Fruit fly (Drosophila melanogaster) whole organism, embryonic: Measurements from ENCODE around the gene CG6431.
A peak's percentile ranks its signal among the peaks of the same experiment; 100 is the strongest.

Experiments
- Atf-2 ChIP-seq: fragments of 200-800 bp; sonication (Bioruptor generic); optimal IDR thresholded peaks from 2 replicates; lab custom pipeline; 2016; ENCODE audit warnings: missing biosample characterization, missing genetic modification characterization
- BEAF-32 ChIP-seq: fragments of 200-800 bp; sonication (Bioruptor generic); optimal IDR thresholded peaks from 3 replicates; lab custom pipeline; 2017; ENCODE audit warnings: missing biosample characterization, missing genetic modification characterization, mild to moderate bottlenecking, moderate library complexity, missing genetic modification reagents
- CG11247 ChIP-seq: fragments of 200-800 bp; sonication (Bioruptor generic); IDR thresholded peaks from 2 replicates; pipeline ENCODE4 v1.3.6; 2022; ENCODE audit warnings: missing biosample characterization, missing genetic modification characterization
- CG11504 ChIP-seq: fragments of 200-800 bp; sonication (Bioruptor generic); optimal IDR thresholded peaks from 3 replicates; lab custom pipeline; 2019; ENCODE audit warnings: missing biosample characterization, mild to moderate bottlenecking, missing genetic modification characterization, moderate library complexity
- CG1233 ChIP-seq: fragments of 200-800 bp; sonication (Bioruptor generic); optimal IDR thresholded peaks from 4 replicates; lab custom pipeline; 2018; ENCODE audit warnings: missing biosample characterization, mild to moderate bottlenecking, missing genetic modification characterization
- CG14710 ChIP-seq: fragments of 200-800 bp; sonication (Bioruptor generic); optimal IDR thresholded peaks from 3 replicates; lab custom pipeline; 2019; ENCODE audit warnings: missing biosample characterization, mild to moderate bottlenecking, missing genetic modification characterization, moderate library complexity
- CG15601 ChIP-seq: fragments of 200-800 bp; sonication (Bioruptor generic); optimal IDR thresholded peaks from 3 replicates; lab custom pipeline; 2019; ENCODE audit warnings: missing biosample characterization, mild to moderate bottlenecking, missing genetic modification characterization, moderate library complexity
- CG16863 ChIP-seq: fragments of 200-800 bp; sonication (Bioruptor generic); optimal IDR thresholded peaks from 3 replicates; lab custom pipeline; 2016; ENCODE audit warnings: missing biosample characterization, missing genetic modification characterization
- CG17829 ChIP-seq: fragments of 200-800 bp; optimal IDR thresholded peaks from 2 replicates; lab custom pipeline; 2019; ENCODE audit warnings: missing biosample characterization, mild to moderate bottlenecking, missing genetic modification characterization, moderate library complexity
- CG18011 ChIP-seq: fragments of 200-800 bp; sonication (Bioruptor generic); optimal IDR thresholded peaks from 2 replicates; lab custom pipeline; 2017; ENCODE audit warnings: missing biosample characterization, missing genetic modification characterization, mild to moderate bottlenecking, moderate library complexity, missing genotype
- CG18262 ChIP-seq: fragments of 200-800 bp; optimal IDR thresholded peaks from 3 replicates; lab custom pipeline; 2019; ENCODE audit warnings: missing biosample characterization, mild to moderate bottlenecking, missing genetic modification characterization, moderate library complexity
- CG2129 ChIP-seq: fragments of 200-800 bp; sonication (Bioruptor generic); IDR thresholded peaks from 2 replicates; pipeline ENCODE4 v1.3.6; 2022; ENCODE audit warnings: missing biosample characterization, missing genetic modification characterization; ENCODE audit not compliant: partially characterized antibody
- CG42726 ChIP-seq: fragments of 200-800 bp; sonication (Bioruptor generic); IDR thresholded peaks from 2 replicates; pipeline ENCODE4 v1.3.6; 2022; ENCODE audit warnings: missing biosample characterization, missing genetic modification characterization; ENCODE audit not compliant: partially characterized antibody
- CG4730 ChIP-seq: fragments of 200-800 bp; sonication (Bioruptor generic); IDR thresholded peaks from 2 replicates; pipeline ENCODE4 v1.3.6; 2022; ENCODE audit warnings: missing biosample characterization, missing genetic modification characterization
- CG4854 ChIP-seq: fragments of 200-800 bp; sonication (Bioruptor generic); optimal IDR thresholded peaks from 2 replicates; lab custom pipeline; 2016; ENCODE audit warnings: missing biosample characterization, missing genetic modification characterization, inconsistent platforms
- CG6175 ChIP-seq: fragments of 200-800 bp; sonication (Bioruptor generic); IDR thresholded peaks from 3 replicates; pipeline ENCODE4 v1.3.6; 2022; ENCODE audit warnings: missing biosample characterization, missing genetic modification characterization
- CG6689 ChIP-seq: fragments of 200-800 bp; sonication (Bioruptor generic); IDR thresholded peaks from 2 replicates; pipeline ENCODE4 v1.3.6; 2022; ENCODE audit warnings: missing biosample characterization, missing genetic modification characterization
- CG7357 ChIP-seq: fragments of 200-800 bp; sonication (Bioruptor generic); IDR thresholded peaks from 3 replicates; pipeline ENCODE4 v1.3.6; 2022; ENCODE audit warnings: missing biosample characterization, missing genetic modification characterization
- CG7928 ChIP-seq: fragments of 200-800 bp; sonication (Bioruptor generic); optimal IDR thresholded peaks from 2 replicates; lab custom pipeline; 2017; ENCODE audit warnings: missing biosample characterization, mild to moderate bottlenecking, missing genetic modification characterization
- CG8944 ChIP-seq: fragments of 200-800 bp; sonication (Bioruptor generic); optimal IDR thresholded peaks from 3 replicates; lab custom pipeline; 2016; ENCODE audit warnings: missing biosample characterization, missing genetic modification characterization
- D19A ChIP-seq: fragments of 200-800 bp; optimal IDR thresholded peaks from 3 replicates; lab custom pipeline; 2019; ENCODE audit warnings: missing biosample characterization, mild to moderate bottlenecking, missing genetic modification characterization, moderate library complexity
- D19B ChIP-seq: fragments of 200-800 bp; sonication (Bioruptor generic); optimal IDR thresholded peaks from 2 replicates; lab custom pipeline; 2017; ENCODE audit warnings: missing biosample characterization, mild to moderate bottlenecking, missing genetic modification characterization
- Dbx ChIP-seq: fragments of 200-800 bp; sonication (Bioruptor generic); IDR thresholded peaks from 3 replicates; pipeline ENCODE4 v1.3.6; 2022; ENCODE audit warnings: missing biosample characterization, missing genetic modification characterization
- Hmx ChIP-seq: fragments of 200-800 bp; sonication (Bioruptor generic); optimal IDR thresholded peaks from 2 replicates; lab custom pipeline; 2016; ENCODE audit warnings: missing biosample characterization, missing genetic modification characterization
- Kr ChIP-seq: fragments of 200-800 bp; sonication (Bioruptor generic); optimal IDR thresholded peaks from 2 replicates; lab custom pipeline; 2017; ENCODE audit warnings: missing biosample characterization, mild to moderate bottlenecking, missing genetic modification characterization
- Meics ChIP-seq: fragments of 200-800 bp; sonication (Bioruptor generic); optimal IDR thresholded peaks from 2 replicates; lab custom pipeline; 2017; ENCODE audit warnings: missing biosample characterization, mild to moderate bottlenecking, missing genetic modification characterization
- Nf-YB ChIP-seq: fragments of 200-800 bp; sonication (Bioruptor generic); optimal IDR thresholded peaks from 3 replicates; lab custom pipeline; 2019; ENCODE audit warnings: missing biosample characterization, mild to moderate bottlenecking, missing genetic modification characterization, moderate library complexity
- Rfx ChIP-seq: fragments of 200-800 bp; sonication (Bioruptor generic); IDR thresholded peaks from 2 replicates; pipeline ENCODE4 v1.3.6; 2022; ENCODE audit warnings: missing biosample characterization, missing genetic modification characterization
- Sin3A ChIP-seq: fragments of >200 bp; optimal IDR thresholded peaks from 2 replicates; lab custom pipeline; 2018
- Stat92E ChIP-seq, 3 experiments: fragments of >200 bp in 2 of 3; fragments of 200-800 bp in 1 of 3; sonication (Bioruptor generic) in 1 of 3; optimal IDR thresholded peaks; 2 replicates each; lab custom pipeline; 2017 to 2019; ENCODE audit warnings: missing biosample characterization in 3 of 3, missing genetic modification characterization in 3 of 3, mild to moderate bottlenecking in 1 of 3, moderate library complexity in 1 of 3
- Vsx1 ChIP-seq: fragments of 200-800 bp; sonication (Bioruptor generic); optimal IDR thresholded peaks from 2 replicates; lab custom pipeline; 2017; ENCODE audit warnings: missing biosample characterization, mild to moderate bottlenecking, missing genetic modification characterization, missing genetic modification reagents
- abd-A ChIP-seq: fragments of 200-800 bp; sonication (Bioruptor generic); optimal IDR thresholded peaks from 3 replicates; lab custom pipeline; 2019; ENCODE audit warnings: missing biosample characterization, mild to moderate bottlenecking, missing genetic modification characterization, moderate library complexity
- chif ChIP-seq, 2 experiments: fragments of 200-800 bp; sonication (Bioruptor generic); optimal IDR thresholded peaks; 3 replicates each; lab custom pipeline; 2016; ENCODE audit warnings: missing biosample characterization in 2 of 2, missing genetic modification characterization in 2 of 2
- chinmo ChIP-seq: fragments of 200-800 bp; sonication (Bioruptor generic); IDR thresholded peaks from 4 replicates; pipeline ENCODE4 v1.3.6; 2022; ENCODE audit warnings: missing biosample characterization, missing genetic modification characterization; ENCODE audit not compliant: partially characterized antibody
- da ChIP-seq: fragments of 200-800 bp; sonication (Bioruptor generic); optimal IDR thresholded peaks from 2 replicates; lab custom pipeline; 2016; ENCODE audit warnings: missing biosample characterization, missing genetic modification characterization
- dan ChIP-seq: fragments of 200-800 bp; sonication (Bioruptor generic); IDR thresholded peaks from 2 replicates; pipeline ENCODE4 v1.3.6; 2022; ENCODE audit warnings: missing biosample characterization, missing genetic modification characterization
- dmrt11E ChIP-seq: fragments of 200-800 bp; sonication (Bioruptor generic); optimal IDR thresholded peaks from 3 replicates; lab custom pipeline; 2018; ENCODE audit warnings: missing biosample characterization, mild to moderate bottlenecking, missing genetic modification characterization, moderate library complexity
- ems ChIP-seq: fragments of 200-800 bp; sonication (Bioruptor generic); optimal IDR thresholded peaks from 3 replicates; lab custom pipeline; 2016; ENCODE audit warnings: missing biosample characterization, missing genetic modification characterization
- fd3F ChIP-seq: fragments of 200-800 bp; sonication (Bioruptor generic); optimal IDR thresholded peaks from 2 replicates; lab custom pipeline; 2018; ENCODE audit warnings: missing biosample characterization, mild to moderate bottlenecking, missing genetic modification characterization, moderate library complexity
- grau ChIP-seq: fragments of 200-800 bp; optimal IDR thresholded peaks from 3 replicates; lab custom pipeline; 2019; ENCODE audit warnings: missing biosample characterization, mild to moderate bottlenecking, missing genetic modification characterization, moderate library complexity
- ham ChIP-seq: fragments of 200-800 bp; sonication (Bioruptor generic); IDR thresholded peaks from 2 replicates; pipeline ENCODE4 v1.3.6; 2022; ENCODE audit warnings: missing biosample characterization, missing genetic modification characterization
- hb ChIP-seq: fragments of 200-800 bp; sonication (Bioruptor generic); IDR thresholded peaks from 3 replicates; pipeline ENCODE4 v1.3.6; 2022; ENCODE audit warnings: missing biosample characterization, missing genetic modification characterization; ENCODE audit not compliant: partially characterized antibody
- jing ChIP-seq: fragments of 200-800 bp; sonication (Bioruptor generic); optimal IDR thresholded peaks from 2 replicates; lab custom pipeline; 2018; ENCODE audit warnings: missing biosample characterization, mild to moderate bottlenecking, missing genetic modification characterization
- kay ChIP-seq: fragments of 200-800 bp; sonication (Bioruptor generic); optimal IDR thresholded peaks from 2 replicates; lab custom pipeline; 2016; ENCODE audit warnings: missing biosample characterization, missing genetic modification characterization
- lola ChIP-seq, 3 experiments: fragments of >200 bp in 2 of 3; fragments of 200-800 bp in 1 of 3; sonication (Bioruptor generic) in 1 of 3; optimal IDR thresholded peaks; 2 replicates each; lab custom pipeline; 2017 to 2019; ENCODE audit warnings: missing biosample characterization in 3 of 3, missing genetic modification characterization in 3 of 3, mild to moderate bottlenecking in 1 of 3, moderate library complexity in 1 of 3
- nau ChIP-seq: fragments of 200-800 bp; sonication (Bioruptor generic); optimal IDR thresholded peaks from 3 replicates; lab custom pipeline; 2017; ENCODE audit warnings: missing biosample characterization, mild to moderate bottlenecking, missing genetic modification characterization, missing genetic modification reagents
- onecut ChIP-seq: fragments of 200-800 bp; sonication (Bioruptor generic); IDR thresholded peaks from 2 replicates; pipeline ENCODE4 v1.3.6; 2022; ENCODE audit warnings: missing biosample characterization, missing genetic modification characterization
- schlank ChIP-seq: fragments of 200-800 bp; sonication (Bioruptor generic); optimal IDR thresholded peaks from 2 replicates; lab custom pipeline; 2018; ENCODE audit warnings: missing biosample characterization, mild to moderate bottlenecking, missing genetic modification characterization
- twi ChIP-seq: fragments of 200-800 bp; optimal IDR thresholded peaks from 2 replicates; lab custom pipeline; 2019; ENCODE audit warnings: missing biosample characterization, mild to moderate bottlenecking, missing genetic modification characterization, moderate library complexity
- tx ChIP-seq: fragments of 200-800 bp; sonication (Bioruptor generic); optimal IDR thresholded peaks from 2 replicates; lab custom pipeline; 2016; ENCODE audit warnings: missing biosample characterization, missing genetic modification characterization

The CG6431 gene

dm6 chr2L:10729955-10730354 lies 6.0 kb downstream of the CG6431 start, which contains the start of gene CG17118:
Gene CG17118, plus strand, starts transcription at chr2L:10730255.
- TF ChIP-seq grau (tag; lab: Kevin White, UChicago) = no peak
- no peak for TF ChIP-seq CG6689 (GFP tag; lab: Robert Waterston, UW)
- TF ChIP-seq hb (GFP tag; lab: Robert Waterston, UW) = no peak
- no peak for TF ChIP-seq CG14710 (tag; lab: Kevin White, UChicago)
- no peak for TF ChIP-seq twi
- no peak for TF ChIP-seq CG1233 (GFP tag; lab: Kevin White, UChicago)
- TF ChIP-seq fd3F = no peak
- TF ChIP-seq D19A = no peak
- no peak for TF ChIP-seq ham
- TF ChIP-seq ems = no peak
- TF ChIP-seq Rfx (GFP tag; lab: Robert Waterston, UW) = no peak
- TF ChIP-seq CG11247 (GFP tag; lab: Robert Waterston, UW) = no peak
- no peak for TF ChIP-seq dan
- no peak for TF ChIP-seq D19B (GFP tag; lab: Kevin White, UChicago)
- no peak for TF ChIP-seq Kr (GFP tag; lab: Kevin White, UChicago)
- no peak for TF ChIP-seq CG18011
- no peak for TF ChIP-seq CG6175 (GFP tag; lab: Robert Waterston, UW)
- no peak for TF ChIP-seq Vsx1

dm6 chr2L:10732343-10732808 lies 8.4 kb downstream of the CG6431 start, which contains the start of the genes EMC3 and Dpy-30L1:
Gene EMC3, minus strand, starts transcription at chr2L:10732423.
Gene Dpy-30L1, plus strand, starts transcription at chr2L:10732653.
- peak; percentile 30 for TF ChIP-seq kay (GFP tag; lab: Kevin White, UChicago)
- TF ChIP-seq CG7928 = no peak
- TF ChIP-seq BEAF-32 (GFP tag; lab: Kevin White, UChicago) = peak; percentile 91
- TF ChIP-seq Sin3A (lab: Kevin White, UChicago) = peak; percentile 74
- TF ChIP-seq CG4730 (GFP tag; lab: Robert Waterston, UW) = peak; percentile 32; the same call in 1 of the 2 replicates
- peak; percentile 33 for TF ChIP-seq CG16863 (GFP tag; lab: Kevin White, UChicago)
- TF ChIP-seq CG8944 (GFP tag; lab: Kevin White, UChicago) = peak; percentile 29
- TF ChIP-seq dmrt11E (tag; lab: Kevin White, UChicago) = peak; percentile 63
- TF ChIP-seq Atf-2 (GFP tag; lab: Kevin White, UChicago) = peak; percentile 24
- peak; percentile 12 for TF ChIP-seq da (GFP tag; lab: Kevin White, UChicago)
- TF ChIP-seq CG18262 (tag; lab: Kevin White, UChicago) = peak; percentile 66
- TF ChIP-seq CG11504 (tag; lab: Kevin White, UChicago) = no peak
- TF ChIP-seq tx (GFP tag; lab: Kevin White, UChicago) = peak; percentile 25
- TF ChIP-seq Hmx (GFP tag; lab: Kevin White, UChicago) = no peak
- peak; percentile 49 for TF ChIP-seq CG4854
- TF ChIP-seq chinmo = peak; percentile 76; the same call in 1 of the 4 replicates
- peak; percentile 30; the same call in 1 of the 2 replicates for TF ChIP-seq onecut (GFP tag; lab: Robert Waterston, UW)
- no peak for TF ChIP-seq jing
- TF ChIP-seq Dbx (GFP tag; lab: Robert Waterston, UW) = peak; percentile 75
- peak in 1 of 3 experiments; percentile 50 for TF ChIP-seq lola (GFP tag; optimal IDR thresholded peaks at IDR 0.05; lab: Kevin White, UChicago)
- no peak for TF ChIP-seq CG7357 (GFP tag; lab: Robert Waterston, UW)
- no peak for TF ChIP-seq CG42726
- TF ChIP-seq CG15601 (tag; lab: Kevin White, UChicago) = peak; percentile 79
- no peak for TF ChIP-seq abd-A (tag; lab: Kevin White, UChicago)
- no peak for TF ChIP-seq Meics (GFP tag; lab: Kevin White, UChicago)
- TF ChIP-seq CG17829 (tag; lab: Kevin White, UChicago) = peak; percentile 64
- peak; percentile 25 for TF ChIP-seq Nf-YB (GFP tag; lab: Kevin White, UChicago)
- TF ChIP-seq nau (GFP tag; lab: Kevin White, UChicago) = no peak
- TF ChIP-seq CG2129 (GFP tag; lab: Robert Waterston, UW) = peak; percentile 82
- no peak for TF ChIP-seq Stat92E (GFP tag; optimal IDR thresholded peaks at IDR 0.05; lab: Kevin White, UChicago)
- TF ChIP-seq schlank = no peak
- peak in 1 of 2 experiments; percentile 44 for TF ChIP-seq chif (GFP tag; optimal IDR thresholded peaks at IDR 0.05; lab: Kevin White, UChicago)
